Fruit fly (Drosophila melanogaster): Measurements from ENCODE around the gene Axn.
A peak's percentile ranks its signal among the peaks of the same experiment; 100 is the strongest.

The Axn gene

DNA sequence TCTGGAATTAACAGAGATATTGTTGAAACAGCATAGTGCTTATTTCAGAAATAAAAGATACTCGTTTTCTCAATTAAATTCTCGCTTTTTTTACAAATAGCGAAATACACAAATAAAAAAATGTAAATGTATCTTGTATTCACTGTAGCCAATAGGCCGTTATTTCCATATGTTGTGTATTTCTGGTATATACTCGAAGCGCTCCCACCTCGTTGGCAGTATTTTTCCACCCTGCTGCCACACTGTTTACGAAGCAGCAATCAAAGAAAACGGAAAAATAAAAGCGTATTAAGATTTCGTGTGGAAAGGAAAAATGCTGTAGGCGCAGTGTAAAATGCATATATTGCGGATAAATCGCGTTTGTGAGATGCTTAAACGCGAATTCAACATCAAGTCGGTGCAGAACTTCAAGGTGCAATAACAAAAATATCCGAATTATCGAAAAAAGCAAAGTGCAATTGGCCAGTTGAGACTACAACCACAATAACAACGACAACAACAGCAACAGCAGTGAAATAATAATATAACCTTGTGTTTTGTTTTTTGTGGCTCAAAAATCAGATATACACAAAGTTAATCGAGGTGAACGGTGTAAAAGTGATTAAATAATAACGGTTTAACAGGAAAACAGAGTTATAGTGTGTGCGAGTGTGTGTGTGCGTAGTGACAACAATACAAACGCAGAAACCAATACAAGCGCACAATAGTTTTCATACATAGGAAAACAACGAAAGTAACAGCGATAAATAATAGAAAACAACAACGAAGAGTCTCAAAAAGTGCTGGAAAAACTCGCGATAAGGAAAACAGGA, 35.6 kb downstream of the Axn start, which contains the start of gene sima (continued):
- TF ChIP-seq CG1647 (GFP tag; optimal IDR thresholded peaks at IDR 0.05) (no peak), CG10321 (GFP tag; IDR thresholded peaks at IDR 0.05) (no peak), phol (tag; optimal IDR thresholded peaks at IDR 0.05) (peak; percentile 37), CG15269 (tag; optimal IDR thresholded peaks at IDR 0.05) (peak; percentile 4), Fer3 (tag; optimal IDR thresholded peaks at IDR 0.05) (peak; percentile 12), sisA (GFP tag; IDR thresholded peaks at IDR 0.05) (no peak), CG11696 (GFP tag; IDR thresholded peaks at IDR 0.05) (no peak), eve (GFP tag; optimal IDR thresholded peaks at IDR 0.05) (no peak), Oaz (GFP tag; IDR thresholded peaks at IDR 0.05) (no peak), Awh (GFP tag; IDR thresholded peaks at IDR 0.05) (no peak), Aef1 (GFP tag; IDR thresholded peaks at IDR 0.05) (no peak), CG30431 (GFP tag; optimal IDR thresholded peaks at IDR 0.05) (no peak), fu2 (GFP tag; optimal IDR thresholded peaks at IDR 0.05) (no peak), Med (GFP tag) (peak; percentile 83), ara (GFP tag; IDR thresholded peaks at IDR 0.05) (no peak), Ravus (GFP tag; IDR thresholded peaks at IDR 0.05) (no peak), CG8089 (GFP tag; optimal IDR thresholded peaks at IDR 0.05) (no peak), cwo (GFP tag; optimal IDR thresholded peaks at IDR 0.05) (peak; percentile 43), pfk (GFP tag; optimal IDR thresholded peaks at IDR 0.05) (peak; percentile 9), D (optimal IDR thresholded peaks at IDR 0.05) (no peak), D (GFP tag; optimal IDR thresholded peaks at IDR 0.05) (no peak), Dbx (GFP tag; IDR thresholded peaks at IDR 0.05) (no peak), ftz-f1 (GFP tag; optimal IDR thresholded peaks at IDR 0.05) (peak; percentile 45), CG12155 (GFP tag; optimal IDR thresholded peaks at IDR 0.05) (peak; percentile 41), crc (GFP tag; optimal IDR thresholded peaks at IDR 0.05) (no peak)

DNA sequence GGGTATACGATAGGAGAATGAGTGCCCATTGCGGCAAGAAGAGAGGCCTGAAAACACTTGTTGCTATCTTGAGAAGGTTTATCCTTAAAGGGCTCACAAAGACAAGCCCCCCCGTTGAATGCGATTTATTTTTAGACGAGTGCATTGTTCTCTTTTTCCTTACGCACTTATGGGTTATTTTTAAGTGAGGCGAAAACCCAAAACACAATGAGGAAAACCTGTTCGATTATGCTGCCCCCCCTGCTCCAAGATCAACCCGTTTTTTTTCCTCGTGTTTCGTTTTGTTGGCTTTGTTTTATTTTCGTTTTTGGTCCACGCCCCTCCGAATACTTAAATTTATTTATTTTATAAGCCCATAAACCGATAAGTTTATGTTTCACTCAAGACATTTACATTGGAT, 37.3 kb downstream of the Axn start:
- TF ChIP-seq CG34224 (GFP tag; IDR thresholded peaks at IDR 0.05; ENCODE audit: partially characterized antibody) (peak; percentile 28; the same call in 1 of the 3 replicates), cato (GFP tag; optimal IDR thresholded peaks at IDR 0.05; ENCODE audit: borderline replicate concordance) (no peak), jigr1 (GFP tag; IDR thresholded peaks at IDR 0.05) (no peak), Hr39 (optimal IDR thresholded peaks at IDR 0.05) (no peak), crol (GFP tag; IDR thresholded peaks at IDR 0.05) (peak; percentile 18; the same call in 1 of the 2 replicates), oc (tag; optimal IDR thresholded peaks at IDR 0.05) (peak; percentile 62), twi (tag; optimal IDR thresholded peaks at IDR 0.05) (no peak), wor (GFP tag; IDR thresholded peaks at IDR 0.05) (no peak), kah (GFP tag; optimal IDR thresholded peaks at IDR 0.05) (peak; percentile 50), sug (tag; optimal IDR thresholded peaks at IDR 0.05) (no peak), lov (optimal IDR thresholded peaks at IDR 0.05) (no peak), lov (GFP tag; IDR thresholded peaks at IDR 0.05) (no peak), Blimp-1 (GFP tag; optimal IDR thresholded peaks at IDR 0.05) (no peak), nom (GFP tag; optimal IDR thresholded peaks at IDR 0.05) (peak; percentile 50), CG14441 (GFP tag; IDR thresholded peaks at IDR 0.05) (0 out of 2 replicates have a peak, but pooled peaks have one; percentile 23), CG14667 (GFP tag; IDR thresholded peaks at IDR 0.05) (no peak), amos (GFP tag; IDR thresholded peaks at IDR 0.05; ENCODE audit: partially characterized antibody) (no peak), CG15073 (GFP tag; optimal IDR thresholded peaks at IDR 0.05) (no peak), grn (GFP tag; optimal IDR thresholded peaks at IDR 0.05) (no peak), bbx (GFP tag; IDR thresholded peaks at IDR 0.05; ENCODE audit: partially characterized antibody) (0 out of 2 replicates have a peak, but pooled peaks have one; percentile 23), CG12104 (GFP tag; optimal IDR thresholded peaks at IDR 0.05) (no peak), kni (GFP tag; optimal IDR thresholded peaks at IDR 0.05) (peak; percentile 1), tgo (GFP tag; IDR thresholded peaks at IDR 0.05) (no peak), Xrp1 (GFP tag; IDR thresholded peaks at IDR 0.05) (no peak), pros (GFP tag; optimal IDR thresholded peaks at IDR 0.05) (peak; percentile 3), abd-A (tag; optimal IDR thresholded peaks at IDR 0.05) (peak; percentile 15)

Measured in whole organism, embryonic.